Worm (Caenorhabditis elegans) whole organism, midembryonic: Measurements from ENCODE around the gene unc-42.

Experiments used
- T22C8.4 ChIP-seq: fragments of 200-800 bp; sonication (Bioruptor generic); IDR thresholded peaks from 2 replicates; pipeline ENCODE4 v1.3.6; 2022; ENCODE audit warnings: missing genetic modification characterization, missing compliant biosample characterization
- ref-1 ChIP-seq: fragments of 200-800 bp; sonication (Bioruptor generic); conservative IDR thresholded peaks from 2 replicates; pipeline ENCODE4 v1.3.6; 2022; ENCODE audit warnings: missing genetic modification reagents, missing genetic modification characterization, missing compliant biosample characterization

DNA sequence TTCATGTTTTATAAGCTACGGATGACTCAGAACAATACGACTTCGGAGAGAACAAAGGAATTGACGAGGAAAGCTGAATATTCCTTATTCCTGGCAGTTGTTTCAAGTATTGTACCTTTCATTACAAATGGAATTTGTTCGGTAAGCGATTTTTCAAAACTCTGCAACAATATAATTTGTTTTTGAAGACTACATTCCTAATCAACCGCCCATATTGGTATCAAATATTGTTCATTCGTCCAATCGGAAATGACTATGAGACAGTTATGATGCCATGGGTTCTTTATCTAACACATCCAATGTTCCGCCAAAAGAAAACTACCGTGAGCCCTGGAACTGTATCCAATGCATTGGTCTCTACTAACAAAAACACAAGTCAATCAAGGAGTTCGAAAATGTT is 43.0 kb upstream of the unc-42 start:
- no peak for TF ChIP-seq ref-1 (GFP tag; lab: Robert Waterston, UW)
- no peak for TF ChIP-seq T22C8.4 (GFP tag; lab: Robert Waterston, UW)
